Fruit fly (Drosophila melanogaster) whole organism, adult: Measurements from ENCODE around the gene G6P.

ENCODE experiments used
- CG11617 ChIP-seq: fragments of 200-800 bp; sonication (Bioruptor generic); optimal IDR thresholded peaks from 2 replicates; lab custom pipeline; 2017; ENCODE audit warnings: mild to moderate bottlenecking, missing biosample characterization, missing genetic modification reagents, missing genetic modification characterization
- CG12768 ChIP-seq: fragments of 200-800 bp; sonication (Bioruptor generic); optimal IDR thresholded peaks from 2 replicates; lab custom pipeline; 2017; ENCODE audit warnings: missing biosample characterization, missing genetic modification characterization, mild to moderate bottlenecking, moderate library complexity, missing genetic modification reagents
- CG14711 ChIP-seq: fragments of 200-800 bp; sonication (Bioruptor generic); optimal IDR thresholded peaks from 2 replicates; lab custom pipeline; 2018; ENCODE audit warnings: missing biosample characterization, mild to moderate bottlenecking, missing genetic modification characterization, moderate library complexity
- CG1620 ChIP-seq: fragments of 200-800 bp; sonication (Bioruptor generic); optimal IDR thresholded peaks from 2 replicates; lab custom pipeline; 2016; ENCODE audit warnings: missing biosample characterization, missing genetic modification characterization
- CG33017 ChIP-seq: fragments of 200-800 bp; sonication (Bioruptor generic); optimal IDR thresholded peaks from 2 replicates; lab custom pipeline; 2018; ENCODE audit warnings: missing biosample characterization, mild to moderate bottlenecking, missing genetic modification characterization, moderate library complexity
- CG5204 ChIP-seq: fragments of 200-800 bp; sonication (Bioruptor generic); optimal IDR thresholded peaks from 2 replicates; lab custom pipeline; 2016; ENCODE audit warnings: missing biosample characterization, missing genetic modification characterization
- CG7045 ChIP-seq: fragments of 200-800 bp; sonication (Bioruptor generic); optimal IDR thresholded peaks from 2 replicates; lab custom pipeline; 2017; ENCODE audit warnings: missing biosample characterization, mild to moderate bottlenecking, missing genetic modification characterization
- CG7101 ChIP-seq: fragments of 200-800 bp; sonication (Bioruptor generic); optimal IDR thresholded peaks from 2 replicates; lab custom pipeline; 2018; ENCODE audit warnings: missing biosample characterization, mild to moderate bottlenecking, missing genetic modification characterization, moderate library complexity
- Clk ChIP-seq: fragments of 200-800 bp; sonication (Bioruptor generic); optimal IDR thresholded peaks from 2 replicates; lab custom pipeline; 2017; ENCODE audit warnings: missing biosample characterization, missing genetic modification characterization
- Crg-1 ChIP-seq: fragments of 200-800 bp; sonication (Bioruptor generic); optimal IDR thresholded peaks from 2 replicates; lab custom pipeline; 2016; ENCODE audit warnings: missing biosample characterization, missing genetic modification characterization
- Hr96 ChIP-seq: fragments of 200-800 bp; sonication (Bioruptor generic); optimal IDR thresholded peaks from 2 replicates; lab custom pipeline; 2016; ENCODE audit warnings: missing biosample characterization, missing genetic modification characterization
- Mnt ChIP-seq: fragments of 200-800 bp; sonication (Bioruptor generic); optimal IDR thresholded peaks from 2 replicates; lab custom pipeline; 2016; ENCODE audit warnings: missing biosample characterization, mild to moderate bottlenecking, missing genetic modification characterization
- bab1 ChIP-seq: fragments of 200-800 bp; sonication (Bioruptor generic); optimal IDR thresholded peaks from 3 replicates; lab custom pipeline; 2019; ENCODE audit warnings: missing biosample characterization, mild to moderate bottlenecking, missing genetic modification characterization, moderate library complexity
- cic ChIP-seq: fragments of 200-800 bp; sonication (Bioruptor generic); optimal IDR thresholded peaks from 2 replicates; lab custom pipeline; 2017; ENCODE audit warnings: missing biosample characterization, mild to moderate bottlenecking, missing genetic modification characterization, moderate library complexity
- cnc ChIP-seq, 2 experiments: fragments of >200 bp; optimal IDR thresholded peaks; 2 replicates each; lab custom pipeline; 2017
- kay ChIP-seq: fragments of 200-800 bp; sonication (Bioruptor generic); peaks from one replicate; lab custom pipeline; 2016; ENCODE audit warnings: missing biosample characterization, missing genetic modification characterization, borderline replicate concordance
- ovo ChIP-seq: fragments of 200-800 bp; sonication (Bioruptor generic); optimal IDR thresholded peaks from 2 replicates; lab custom pipeline; 2016; ENCODE audit warnings: missing biosample characterization, missing genetic modification characterization
- pad ChIP-seq: fragments of 200-800 bp; sonication (Bioruptor generic); optimal IDR thresholded peaks from 3 replicates; lab custom pipeline; 2017; ENCODE audit warnings: missing biosample characterization, missing genetic modification characterization, mild to moderate bottlenecking, moderate library complexity, missing genetic modification reagents
- tj ChIP-seq: fragments of 200-800 bp; sonication (Bioruptor generic); optimal IDR thresholded peaks from 3 replicates; lab custom pipeline; 2017; ENCODE audit warnings: missing biosample characterization, mild to moderate bottlenecking, missing genetic modification characterization, moderate library complexity
- toe ChIP-seq: fragments of 200-800 bp; sonication (Bioruptor generic); optimal IDR thresholded peaks from 2 replicates; lab custom pipeline; 2016; ENCODE audit warnings: missing biosample characterization, missing genetic modification characterization

The G6P gene

DNA sequence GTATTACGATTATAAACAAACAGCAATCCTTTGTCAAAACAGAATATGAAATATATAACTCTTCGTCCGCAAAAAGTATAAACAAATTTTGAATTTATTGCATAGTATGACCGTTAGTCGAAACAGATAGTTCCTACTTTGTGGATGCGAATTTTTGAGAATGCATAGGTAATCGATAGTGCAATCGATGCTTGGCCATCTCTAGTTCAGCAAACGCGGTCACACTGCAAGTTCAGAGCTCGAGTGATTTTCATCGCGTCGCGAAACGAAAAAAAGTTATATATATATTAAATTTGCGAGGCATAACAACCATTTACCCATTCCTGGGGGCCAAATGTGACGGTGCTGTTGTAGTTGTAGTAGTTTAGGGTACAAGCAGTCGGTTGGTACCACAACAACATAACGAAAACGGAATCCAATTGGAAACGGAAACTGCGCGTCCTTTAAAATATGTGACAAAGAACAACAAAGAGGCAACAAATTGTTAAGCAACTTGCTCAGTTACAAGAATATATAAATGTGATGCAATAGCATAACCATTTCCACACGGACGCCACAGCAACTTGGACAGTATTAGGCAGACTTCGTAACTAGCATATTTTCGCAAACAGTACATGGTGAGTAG, 41.5 kb upstream of the G6P start, which contains the start of gene CG2991:
CG2991 (plus strand) TSS at position 205 of the 625 bp plus-strand sequence.
- TF ChIP-seq CG1620 (GFP tag; lab: Kevin White, UChicago) (peak; percentile 58), CG12768 (GFP tag; lab: Kevin White, UChicago) (peak; percentile 14), Hr96 (GFP tag; lab: Kevin White, UChicago) (no peak), cnc (optimal IDR thresholded peaks at IDR 0.05; lab: Kevin White, UChicago) (no peak), CG5204 (GFP tag; lab: Kevin White, UChicago) (no peak), CG33017 (tag; lab: Kevin White, UChicago) (no peak), bab1 (GFP tag; lab: Kevin White, UChicago) (peak; percentile 77), tj (GFP tag; lab: Kevin White, UChicago) (no peak), CG14711 (tag; lab: Kevin White, UChicago) (peak; percentile 46), toe (GFP tag; lab: Kevin White, UChicago) (no peak), CG7101 (tag; lab: Kevin White, UChicago) (peak; percentile 55), CG7045 (GFP tag; lab: Kevin White, UChicago) (no peak), pad (GFP tag; lab: Kevin White, UChicago) (no peak), ovo (no peak), cic (GFP tag; lab: Kevin White, UChicago) (peak; percentile 60), Mnt (GFP tag; lab: Kevin White, UChicago) (peak; percentile 61), kay (GFP tag; lab: Kevin White, UChicago) (no peak), CG11617 (GFP tag; lab: Kevin White, UChicago) (no peak), Clk (GFP tag; lab: Kevin White, UChicago) (no peak), Crg-1 (GFP tag; lab: Kevin White, UChicago) (peak; percentile 15)

DNA sequence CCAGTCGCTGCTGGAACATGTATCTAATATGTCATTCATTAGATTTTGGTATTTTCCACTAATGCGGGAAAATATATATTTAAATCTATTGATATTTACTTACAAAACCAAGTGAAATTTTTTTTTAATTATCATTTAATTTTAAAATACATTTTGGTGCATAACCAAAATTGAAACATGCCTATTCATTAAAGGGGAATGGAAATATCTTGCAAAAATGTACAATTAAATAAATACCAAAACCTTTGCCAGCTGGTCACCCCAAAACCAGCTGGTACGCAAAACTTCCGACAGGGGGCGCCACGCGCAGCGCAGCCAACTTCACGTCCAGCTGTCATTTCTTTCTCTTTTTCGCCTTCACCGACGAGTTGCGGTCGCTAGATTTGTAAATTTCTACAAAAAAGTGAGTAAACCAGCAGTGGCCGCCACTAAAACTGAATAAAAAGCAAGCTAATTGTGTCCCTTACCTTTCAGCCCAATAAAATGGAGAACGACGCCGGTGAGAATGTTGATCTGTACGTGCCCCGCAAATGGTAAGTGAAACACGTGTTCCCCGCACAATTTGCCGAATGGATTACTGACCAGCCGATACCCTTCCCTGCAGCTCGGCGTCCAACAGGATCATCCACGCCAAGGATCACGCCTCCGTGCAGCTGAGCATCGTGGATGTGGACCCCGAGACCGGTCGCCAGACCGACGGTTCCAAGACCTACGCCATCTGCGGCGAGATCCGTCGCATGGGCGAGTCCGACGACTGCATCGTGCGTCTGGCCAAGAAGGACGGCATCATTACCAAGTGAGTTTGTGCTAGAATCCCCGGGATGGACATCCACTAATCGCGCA, 40.4 kb upstream of the G6P start, which contains the start of the genes CG3104 and RpS21:
CG3104 (minus strand) TSS at position 6 of the 843 bp plus-strand sequence.
RpS21 (plus strand) TSS at position 298 of the 843 bp plus-strand sequence.
- TF ChIP-seq CG7101 (tag; lab: Kevin White, UChicago) (peak; percentile 88), Hr96 (GFP tag; lab: Kevin White, UChicago) (peak; percentile 90), kay (GFP tag; lab: Kevin White, UChicago) (no peak), cic (GFP tag; lab: Kevin White, UChicago) (peak; percentile 65), CG11617 (GFP tag; lab: Kevin White, UChicago) (peak; percentile 92), Mnt (GFP tag; lab: Kevin White, UChicago) (peak; percentile 95), Crg-1 (GFP tag; lab: Kevin White, UChicago) (peak; percentile 91), toe (GFP tag; lab: Kevin White, UChicago) (peak; percentile 83), tj (GFP tag; lab: Kevin White, UChicago) (peak; percentile 65), cnc (optimal IDR thresholded peaks at IDR 0.05; lab: Kevin White, UChicago) (no peak), CG33017 (tag; lab: Kevin White, UChicago) (peak; percentile 53), bab1 (GFP tag; lab: Kevin White, UChicago) (peak; percentile 73), CG5204 (GFP tag; lab: Kevin White, UChicago) (peak; percentile 75), Clk (GFP tag; lab: Kevin White, UChicago) (peak; percentile 69), CG7045 (GFP tag; lab: Kevin White, UChicago) (peak; percentile 83), CG14711 (tag; lab: Kevin White, UChicago) (peak; percentile 60), CG1620 (GFP tag; lab: Kevin White, UChicago) (peak; percentile 96), pad (GFP tag; lab: Kevin White, UChicago) (peak; percentile 83), CG12768 (GFP tag; lab: Kevin White, UChicago) (peak; percentile 75), ovo (peak; percentile 88)

DNA sequence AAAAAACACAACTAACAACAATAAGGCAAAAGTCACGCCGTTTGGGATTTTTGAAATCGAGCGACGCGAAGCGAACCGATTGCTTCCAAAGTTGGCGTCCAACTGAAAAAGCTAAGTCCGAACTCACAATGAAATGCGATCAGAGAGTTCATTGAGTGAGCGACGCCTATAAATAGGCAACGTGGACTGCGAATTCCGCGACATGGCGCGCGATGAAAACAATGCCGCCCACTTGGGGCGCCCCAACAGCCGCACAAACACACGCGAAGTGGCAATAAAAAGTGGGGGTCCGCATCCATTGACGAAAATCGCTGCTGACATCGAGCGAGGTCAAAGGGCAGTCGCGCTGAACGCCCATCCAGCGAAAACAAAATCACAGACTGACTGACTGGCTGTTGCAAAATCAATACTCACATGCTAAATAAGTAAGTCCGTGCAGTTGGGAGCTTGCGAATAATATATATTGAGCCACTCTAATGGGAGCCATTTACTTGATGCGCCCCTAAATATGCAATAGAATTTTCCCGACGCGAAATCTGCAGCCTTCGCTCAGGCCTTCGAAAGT, 39.7 kb upstream of the G6P start:
- TF ChIP-seq ovo (no peak), CG7045 (GFP tag; lab: Kevin White, UChicago) (no peak), CG1620 (GFP tag; lab: Kevin White, UChicago) (no peak), pad (GFP tag; lab: Kevin White, UChicago) (no peak), CG7101 (tag; lab: Kevin White, UChicago) (no peak), bab1 (GFP tag; lab: Kevin White, UChicago) (no peak), CG33017 (tag; lab: Kevin White, UChicago) (no peak), CG12768 (GFP tag; lab: Kevin White, UChicago) (no peak), cnc (optimal IDR thresholded peaks at IDR 0.05; lab: Kevin White, UChicago) (no peak), cic (GFP tag; lab: Kevin White, UChicago) (no peak), CG5204 (GFP tag; lab: Kevin White, UChicago) (no peak), CG11617 (GFP tag; lab: Kevin White, UChicago) (no peak), tj (GFP tag; lab: Kevin White, UChicago) (no peak), CG14711 (tag; lab: Kevin White, UChicago) (no peak), Crg-1 (GFP tag; lab: Kevin White, UChicago) (no peak), Clk (GFP tag; lab: Kevin White, UChicago) (no peak)

DNA sequence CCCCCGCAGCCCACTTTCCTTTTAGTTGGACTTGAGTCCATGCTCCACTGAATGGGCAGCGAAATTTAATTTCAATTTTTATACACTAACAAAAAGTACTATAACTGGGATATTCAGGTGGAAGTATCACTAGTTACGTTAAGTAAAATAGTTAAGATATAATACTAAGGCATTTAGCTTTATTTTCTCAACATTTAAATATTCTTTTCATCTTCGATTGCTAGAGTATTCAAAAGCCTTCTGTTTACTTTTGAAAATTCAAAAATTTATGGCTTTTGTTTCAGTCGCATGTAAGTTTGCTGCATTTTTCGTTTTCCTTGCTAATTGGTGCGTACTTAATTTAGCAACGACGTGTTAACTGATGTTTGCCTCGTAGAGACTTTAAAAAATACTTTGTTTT, 36.0 kb upstream of the G6P start:
- no peak for TF ChIP-seq ovo
- TF ChIP-seq cic (GFP tag; lab: Kevin White, UChicago) = no peak
- TF ChIP-seq CG12768 (GFP tag; lab: Kevin White, UChicago) = peak; percentile 45
